Fruit fly (Drosophila melanogaster): ENCODE data around the gene CG4592.

- no peak for TF ChIP-seq CG8478 (optimal IDR thresholded peaks at IDR 0.05)
- no peak for TF ChIP-seq CTCF (optimal IDR thresholded peaks at IDR 0.05)
Measured at dm6 chr2L:9894193-9894592, 27.2 kb upstream of the CG4592 start.

Measured in S2 (cell line).